Fruit fly (Drosophila melanogaster) whole organism, prepupa: ENCODE measurements around the gene HERC2.

ENCODE experiments used
- Blimp-1 ChIP-seq: fragments of 200-800 bp; sonication (Bioruptor generic); optimal IDR thresholded peaks from 3 replicates; lab custom pipeline; 2017; ENCODE audit warnings: missing biosample characterization, missing genetic modification characterization, mild to moderate bottlenecking, moderate library complexity, missing genetic modification reagents
- eg ChIP-seq: fragments of 200-800 bp; sonication (Bioruptor generic); IDR thresholded peaks from 3 replicates; pipeline ENCODE4 v1.3.6; 2022; ENCODE audit warnings: missing biosample characterization, missing genetic modification characterization
- spab ChIP-seq: fragments of 200-800 bp; sonication (Bioruptor generic); optimal IDR thresholded peaks from 2 replicates; lab custom pipeline; 2017; ENCODE audit warnings: missing biosample characterization, mild to moderate bottlenecking, missing genetic modification characterization, missing genetic modification reagents
- ss ChIP-seq, 2 experiments: fragments of 200-800 bp; sonication (Bioruptor generic); optimal IDR thresholded peaks; 2 replicates in 1 of 2; 3 replicates in 1 of 2; lab custom pipeline; 2017 to 2018; ENCODE audit warnings: mild to moderate bottlenecking in 2 of 2, missing biosample characterization in 2 of 2, missing genetic modification characterization in 2 of 2, moderate library complexity in 1 of 2

dm6 chrX:20423747-20424165 lies 29.6 kb downstream of the HERC2 start, which contains the start of the genes Pp4-19C and cactin:
- TF ChIP-seq spab (GFP tag; lab: Kevin White, UChicago) = no peak
- no peak for TF ChIP-seq ss (GFP tag; optimal IDR thresholded peaks at IDR 0.05; lab: Kevin White, UChicago)
- TF ChIP-seq eg = no peak
- TF ChIP-seq Blimp-1 (GFP tag; lab: Kevin White, UChicago) = no peak
